Worm (Caenorhabditis elegans) whole organism, young adult: ENCODE results near the gene alkb-7.

Experiments used
- C17E4.6 ChIP-seq: fragments of 200-800 bp; sonication (Bioruptor generic); IDR thresholded peaks from 2 replicates; pipeline ENCODE4 v1.3.6; 2022; ENCODE audit warnings: missing genetic modification reagents, missing genetic modification characterization, missing compliant biosample characterization
- F23B12.7 ChIP-seq: sonication (generic microtip); optimal IDR thresholded peaks from 2 replicates; lab custom pipeline; 2017; ENCODE audit warnings: missing genetic modification characterization, mild to moderate bottlenecking, missing compliant biosample characterization, antibody characterized with exemption, moderate library complexity; ENCODE audit not compliant: insufficient read depth
- Y56A3A.18 ChIP-seq: fragments of 200-800 bp; sonication (Bioruptor generic); IDR thresholded peaks from 2 replicates; pipeline ENCODE4 v1.3.6; 2022; ENCODE audit warnings: missing genetic modification reagents, missing genetic modification characterization, missing compliant biosample characterization
- Y95B8A.8 ChIP-seq: fragments of 200-800 bp; sonication (Bioruptor generic); IDR thresholded peaks from 2 replicates; pipeline ENCODE4 v1.3.6; 2022; ENCODE audit warnings: missing genetic modification reagents, missing genetic modification characterization, missing compliant biosample characterization
- akir-1 ChIP-seq: fragments of 200-800 bp; sonication (Bioruptor generic); optimal IDR thresholded peaks from 2 replicates; lab custom pipeline; 2018; ENCODE audit warnings: mild to moderate bottlenecking, missing genetic modification characterization, moderate library complexity, missing compliant biosample characterization
- aptf-3 ChIP-seq: fragments of 200-800 bp; sonication (Bioruptor generic); IDR thresholded peaks from 2 replicates; pipeline ENCODE4 v1.3.6; 2022; ENCODE audit warnings: missing genetic modification characterization, missing compliant biosample characterization
- atf-7 ChIP-seq: sonication (generic microtip); optimal IDR thresholded peaks from 2 replicates; lab custom pipeline; 2017; ENCODE audit warnings: mild to moderate bottlenecking, missing genetic modification characterization, missing compliant biosample characterization
- attf-5 ChIP-seq: fragments of 200-800 bp; sonication (Bioruptor generic); optimal IDR thresholded peaks from 2 replicates; lab custom pipeline; 2018; ENCODE audit warnings: mild to moderate bottlenecking, missing genetic modification characterization, missing compliant biosample characterization
- attf-6 ChIP-seq: fragments of 200-800 bp; sonication (Bioruptor generic); IDR thresholded peaks from 2 replicates; pipeline ENCODE4 v1.3.6; 2022; ENCODE audit warnings: missing genetic modification reagents, missing genetic modification characterization, missing compliant biosample characterization
- cebp-1 ChIP-seq, 2 experiments: fragments of 200-800 bp in 1 of 2; sonication (Bioruptor generic) in 1 of 2; sonication (generic microtip) in 1 of 2; IDR thresholded peaks in 1 of 2; optimal IDR thresholded peaks in 1 of 2; 2 replicates each; pipeline versions ENCODE4 v1.3.6 to Lab custom; 2017 to 2022; ENCODE audit warnings: missing compliant biosample characterization in 2 of 2, missing genetic modification characterization in 2 of 2, mild to moderate bottlenecking in 1 of 2, missing genetic modification reagents in 1 of 2, moderate library complexity in 1 of 2
- dpl-1 ChIP-seq: fragments of 150-350 bp; optimal IDR thresholded peaks from 2 replicates; lab custom pipeline; 2014; ENCODE audit warnings: missing biosample characterization, missing genetic modification reagents, missing genetic modification characterization
- egl-44 ChIP-seq: fragments of 200-800 bp; sonication (Bioruptor generic); IDR thresholded peaks from 2 replicates; pipeline ENCODE4 v1.3.6; 2022; ENCODE audit warnings: missing genetic modification reagents, missing genetic modification characterization, missing compliant biosample characterization
- egrh-3 ChIP-seq: fragments of 200-800 bp; sonication (Bioruptor generic); IDR thresholded peaks from 2 replicates; pipeline ENCODE4 v1.3.6; 2022; ENCODE audit warnings: missing genetic modification reagents, missing genetic modification characterization, missing compliant biosample characterization
- hlh-12 ChIP-seq: sonication (generic microtip); optimal IDR thresholded peaks from 2 replicates; lab custom pipeline; 2016; ENCODE audit warnings: missing genetic modification characterization, missing compliant biosample characterization
- hmg-1.2 ChIP-seq: fragments of 200-800 bp; sonication (Bioruptor generic); IDR thresholded peaks from 2 replicates; pipeline ENCODE4 v1.3.6; 2022; ENCODE audit warnings: missing genetic modification reagents, missing genetic modification characterization, missing compliant biosample characterization
- lin-35 ChIP-seq, 3 experiments: fragments of 150-350 bp in 2 of 3; sonication (generic microtip) in 1 of 3; optimal IDR thresholded peaks; 2 replicates each; lab custom pipeline; 2014 to 2018; ENCODE audit warnings: missing biosample characterization in 3 of 3, missing genetic modification characterization in 3 of 3, missing genetic modification reagents in 3 of 3
- madf-8 ChIP-seq: fragments of 200-800 bp; sonication (Bioruptor generic); conservative IDR thresholded peaks from 2 replicates; pipeline ENCODE4 v1.3.6; 2022; ENCODE audit warnings: missing genetic modification reagents, missing genetic modification characterization, missing compliant biosample characterization
- mes-4 ChIP-seq: sonication (generic microtip); optimal IDR thresholded peaks from 2 replicates; lab custom pipeline; 2016; ENCODE audit warnings: missing genotype, missing genetic modification characterization, missing compliant biosample characterization
- nhr-80 ChIP-seq: sonication (generic microtip); optimal IDR thresholded peaks from 2 replicates; lab custom pipeline; 2016; ENCODE audit warnings: missing genetic modification characterization, missing compliant biosample characterization
- pbrm-1 ChIP-seq: fragments of 200-800 bp; sonication (Bioruptor generic); IDR thresholded peaks from 2 replicates; pipeline ENCODE4 v1.3.6; 2022; ENCODE audit warnings: missing genetic modification reagents, missing genetic modification characterization, missing compliant biosample characterization
- pha-4 ChIP-seq: fragments of 150-350 bp; sonication (generic microtip); optimal IDR thresholded peaks from 2 replicates; lab custom pipeline; 2014; ENCODE audit warnings: missing biosample characterization, missing genetic modification reagents, missing genetic modification characterization
- rec-8 ChIP-seq, 2 experiments: sonication (generic microtip); optimal IDR thresholded peaks; 2 replicates each; lab custom pipeline; 2016; ENCODE audit warnings: mild to moderate bottlenecking in 2 of 2, missing genetic modification characterization in 2 of 2, missing genetic modification reagents in 2 of 2, missing genotype in 2 of 2, missing biosample characterization in 1 of 2, missing compliant biosample characterization in 1 of 2, moderate library complexity in 1 of 2
- rpc-1 ChIP-seq, 2 experiments: fragments of 150-350 bp in 1 of 2; sonication (generic microtip) in 1 of 2; optimal IDR thresholded peaks; 2 replicates each; lab custom pipeline; 2014 to 2018; ENCODE audit warnings: missing biosample characterization in 1 of 2, missing genetic modification characterization in 1 of 2, missing genetic modification reagents in 1 of 2, missing genotype in 1 of 2
- snpc-3.4 ChIP-seq: sonication (generic microtip); optimal IDR thresholded peaks from 2 replicates; lab custom pipeline; 2017; ENCODE audit warnings: missing genetic modification characterization, mild to moderate bottlenecking, missing compliant biosample characterization, antibody characterized with exemption, moderate library complexity, missing genotype, missing genetic modification reagents
- snpc-4 ChIP-seq, 5 experiments: fragments of 150-350 bp in 1 of 5; sonication (generic microtip) in 4 of 5; optimal IDR thresholded peaks; 2 replicates each; lab custom pipeline; 2014 to 2018; ENCODE audit warnings: missing genetic modification characterization in 5 of 5, missing biosample characterization in 3 of 5, antibody characterized with exemption in 2 of 5, mild to moderate bottlenecking in 2 of 5, missing compliant biosample characterization in 2 of 5, missing genotype in 2 of 5, moderate library complexity in 2 of 5, missing genetic modification reagents in 1 of 5
- tbp1 ChIP-seq: fragments of 200-800 bp; sonication (Bioruptor generic); optimal IDR thresholded peaks from 2 replicates; lab custom pipeline; 2018; ENCODE audit warnings: mild to moderate bottlenecking, missing genetic modification characterization, missing compliant biosample characterization
- tbx-9 ChIP-seq: sonication (generic microtip); optimal IDR thresholded peaks from 2 replicates; lab custom pipeline; 2016; ENCODE audit warnings: borderline replicate concordance, missing genetic modification characterization, inconsistent platforms, missing compliant biosample characterization
- xnd-1 ChIP-seq: sonication (generic microtip); optimal IDR thresholded peaks from 2 replicates; lab custom pipeline; 2016; ENCODE audit warnings: missing genotype, missing genetic modification reagents, missing genetic modification characterization, missing compliant biosample characterization
- zfh-2 ChIP-seq: fragments of 200-800 bp; sonication (Bioruptor generic); conservative IDR thresholded peaks from 2 replicates; pipeline ENCODE4 v1.3.6; 2022; ENCODE audit warnings: missing genetic modification reagents, missing genetic modification characterization, missing compliant biosample characterization
- ztf-25 ChIP-seq: fragments of 200-800 bp; sonication (Bioruptor generic); IDR thresholded peaks from 2 replicates; pipeline ENCODE4 v1.3.6; 2022; ENCODE audit warnings: missing genetic modification reagents, missing genetic modification characterization, missing compliant biosample characterization
- ztf-26 ChIP-seq: sonication (generic microtip); optimal IDR thresholded peaks from 2 replicates; lab custom pipeline; 2017; ENCODE audit warnings: missing genetic modification characterization, missing compliant biosample characterization
- ztf-28 ChIP-seq: fragments of 200-800 bp; sonication (Bioruptor generic); IDR thresholded peaks from 2 replicates; pipeline ENCODE4 v1.3.6; 2022; ENCODE audit warnings: missing genetic modification reagents, missing genetic modification characterization, missing compliant biosample characterization

Gene alkb-7

DNA sequence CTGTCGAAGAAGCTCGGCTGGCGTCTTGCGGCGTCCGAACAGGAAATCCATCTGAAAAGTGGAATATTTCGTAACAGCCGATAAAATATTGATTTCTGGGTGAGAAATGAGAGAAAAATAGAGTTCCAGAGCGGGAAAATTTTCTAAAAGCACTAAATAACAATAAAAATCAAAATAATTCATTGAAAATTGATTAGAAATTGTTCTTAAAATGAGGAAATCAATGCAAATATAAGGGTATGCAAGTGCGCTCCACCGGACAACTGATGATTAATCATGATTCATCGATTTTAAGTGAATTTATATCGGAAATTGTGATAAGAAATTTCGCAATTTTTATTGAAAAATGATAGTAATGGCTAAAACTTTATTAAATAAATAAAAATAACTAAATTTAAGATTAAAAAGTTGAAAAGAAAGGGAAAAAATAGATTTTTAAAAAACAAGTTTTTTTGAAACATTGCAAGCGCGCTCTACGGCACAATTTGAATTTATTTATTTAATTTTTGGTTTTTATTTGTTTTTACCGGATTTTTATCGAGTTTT is 19.7 kb downstream of the alkb-7 start, which contains the start of the genes vps-2 and tiar-2 (continued):
- TF ChIP-seq lin-35 (GFP tag; optimal IDR thresholded peaks at IDR 0.05; lab: Kevin White, UChicago) (no peak), ztf-28 (GFP tag; lab: Robert Waterston, UW) (no peak), egl-44 (GFP tag; lab: Robert Waterston, UW) (no peak), attf-5 (GFP tag; lab: Kevin White, UChicago) (peak; percentile 90), atf-7 (tag; lab: Kevin White, UChicago) (no peak), C17E4.6 (no peak), tbx-9 (tag; lab: Kevin White, UChicago) (no peak), Y56A3A.18 (GFP tag; lab: Robert Waterston, UW) (no peak), xnd-1 (tag; lab: Kevin White, UChicago) (no peak), Y95B8A.8 (GFP tag; lab: Robert Waterston, UW) (no peak), hlh-12 (tag; lab: Kevin White, UChicago) (no peak), snpc-3.4 (tag; lab: Kevin White, UChicago) (peak; percentile 22), snpc-4 (GFP tag; optimal IDR thresholded peaks at IDR 0.05; lab: Kevin White, UChicago) (no peak), snpc-4 (tag; optimal IDR thresholded peaks at IDR 0.05; lab: Kevin White, UChicago) (peak in 3 of 4 experiments; percentile 42 to 74 (median 46)), ztf-26 (tag; lab: Kevin White, UChicago) (peak; percentile 30), dpl-1 (GFP tag; lab: Kevin White, UChicago) (no peak), nhr-80 (tag; lab: Kevin White, UChicago) (peak; percentile 7), attf-6 (GFP tag; lab: Robert Waterston, UW) (no peak), ztf-25 (GFP tag; lab: Robert Waterston, UW) (no peak), aptf-3 (GFP tag; lab: Robert Waterston, UW) (no peak), madf-8 (GFP tag; lab: Robert Waterston, UW) (no peak), mes-4 (tag; lab: Kevin White, UChicago) (no peak), rec-8 (tag; optimal IDR thresholded peaks at IDR 0.05; lab: Kevin White, UChicago) (no peak), pha-4 (tag; lab: Kevin White, UChicago) (no peak), hmg-1.2 (peak; percentile 54), rpc-1 (optimal IDR thresholded peaks at IDR 0.05; lab: Kevin White, UChicago) (no peak), rpc-1 (tag; optimal IDR thresholded peaks at IDR 0.05; lab: Kevin White, UChicago) (no peak), F23B12.7 (tag; lab: Kevin White, UChicago) (no peak), cebp-1 (GFP tag; IDR thresholded peaks at IDR 0.05; lab: Robert Waterston, UW) (no peak; the same call in 1 of the 2 replicates), cebp-1 (tag; optimal IDR thresholded peaks at IDR 0.05; lab: Kevin White, UChicago) (peak; percentile 87), pbrm-1 (GFP tag; lab: Robert Waterston, UW) (peak; percentile 35; the same call in 1 of the 2 replicates)

DNA sequence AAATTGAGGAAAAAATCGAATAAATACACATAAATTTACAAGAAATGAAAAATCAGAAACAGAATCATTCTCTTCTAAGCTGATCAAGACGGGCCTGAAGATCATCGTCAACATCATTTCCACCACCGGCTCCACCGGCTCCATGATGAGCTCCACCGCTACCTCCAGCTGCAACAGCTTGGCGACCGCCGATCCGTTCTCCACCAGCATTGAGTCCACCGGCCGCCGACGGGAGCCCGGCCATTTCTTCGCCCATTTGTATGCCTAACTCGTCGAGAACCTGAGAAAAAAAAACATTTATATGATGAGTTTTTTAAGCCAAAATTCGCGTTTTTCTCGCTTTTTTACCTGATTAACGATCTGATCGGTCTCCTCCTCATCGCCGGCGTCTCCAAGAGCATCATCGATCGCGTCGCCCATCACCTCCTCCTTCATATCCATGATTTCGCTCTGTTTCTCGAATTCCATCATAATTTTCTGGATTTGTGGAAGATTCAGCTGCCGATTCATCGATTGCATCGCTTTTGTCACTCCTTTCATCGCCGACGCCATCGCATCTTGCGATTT is 20.6 kb downstream of the alkb-7 start:
- no peak for TF ChIP-seq tbp1 (GFP tag; lab: Kevin White, UChicago)
- peak; percentile 59; the same call in 1 of the 2 replicates for TF ChIP-seq egrh-3 (GFP tag; lab: Robert Waterston, UW)
- TF ChIP-seq akir-1 (GFP tag; lab: Kevin White, UChicago), result no peak
- TF ChIP-seq snpc-3.4 (tag; lab: Kevin White, UChicago), result no peak
- peak; percentile 82 for TF ChIP-seq zfh-2
